Worm (Caenorhabditis elegans) whole organism, L1 larva: ENCODE data around the gene K11D12.13.

Experiments used
- C34B4.2 ChIP-seq: sonication (generic microtip); optimal IDR thresholded peaks from 2 replicates; lab custom pipeline; 2017; ENCODE audit warnings: mild to moderate bottlenecking, missing genetic modification characterization, missing compliant biosample characterization
- F16B12.6 ChIP-seq: fragments of 150-350 bp; optimal IDR thresholded peaks from 2 replicates; lab custom pipeline; 2014; ENCODE audit warnings: missing biosample characterization, missing genetic modification characterization
- aha-1 ChIP-seq: fragments of 150-350 bp; optimal IDR thresholded peaks from 2 replicates; lab custom pipeline; 2014; ENCODE audit warnings: missing biosample characterization, missing genetic modification characterization
- aly-2 ChIP-seq: fragments of 150-350 bp; optimal IDR thresholded peaks from 2 replicates; lab custom pipeline; 2014; ENCODE audit warnings: missing biosample characterization, missing genetic modification characterization
- ama-1 ChIP-seq: fragments of 150-350 bp; optimal IDR thresholded peaks from 2 replicates; lab custom pipeline; 2014
- blmp-1 ChIP-seq: fragments of 150-350 bp; optimal IDR thresholded peaks from 2 replicates; lab custom pipeline; 2014; ENCODE audit warnings: missing biosample characterization, missing genetic modification characterization
- ceh-8 ChIP-seq: fragments of 200-800 bp; sonication (Bioruptor generic); optimal IDR thresholded peaks from 2 replicates; lab custom pipeline; 2018; ENCODE audit warnings: mild to moderate bottlenecking, missing genetic modification characterization, moderate library complexity, missing compliant biosample characterization
- ceh-88 ChIP-seq: fragments of 200-800 bp; sonication (Bioruptor generic); IDR thresholded peaks from 2 replicates; pipeline ENCODE4 v1.3.6; 2022; ENCODE audit warnings: missing genetic modification characterization, missing compliant biosample characterization
- ces-1 ChIP-seq: fragments of 150-350 bp; optimal IDR thresholded peaks from 2 replicates; lab custom pipeline; 2014; ENCODE audit warnings: missing biosample characterization, missing genetic modification reagents, missing genetic modification characterization
- efl-1 ChIP-seq, 4 experiments: fragments of 150-350 bp; optimal IDR thresholded peaks in 3 of 4; peaks in 1 of 4; 1 replicate in 1 of 4; 2 replicates in 3 of 4; lab custom pipeline; 2014; ENCODE audit warnings: missing biosample characterization in 2 of 4, missing genetic modification characterization in 2 of 4, missing genetic modification reagents in 2 of 4
- efl-3 ChIP-seq: fragments of 200-800 bp; sonication (Bioruptor generic); optimal IDR thresholded peaks from 2 replicates; lab custom pipeline; 2018; ENCODE audit warnings: mild to moderate bottlenecking, missing genetic modification characterization, missing compliant biosample characterization
- egl-27 ChIP-seq, 2 experiments: fragments of 150-350 bp in 1 of 2; sonication (generic microtip); optimal IDR thresholded peaks; 3 replicates each; lab custom pipeline; 2017 to 2018; ENCODE audit warnings: missing biosample characterization in 2 of 2, missing genetic modification characterization in 2 of 2, missing genetic modification reagents in 2 of 2
- fkh-10 ChIP-seq: sonication (generic microtip); optimal IDR thresholded peaks from 2 replicates; lab custom pipeline; 2017; ENCODE audit warnings: missing biosample characterization, missing genetic modification reagents, missing genetic modification characterization
- fkh-4 ChIP-seq: sonication (generic microtip); optimal IDR thresholded peaks from 2 replicates; lab custom pipeline; 2016; ENCODE audit warnings: missing compliant biosample characterization, missing genetic modification characterization, borderline replicate concordance
- fkh-8 ChIP-seq: sonication (generic microtip); optimal IDR thresholded peaks from 2 replicates; lab custom pipeline; 2016; ENCODE audit warnings: mild to moderate bottlenecking, missing genetic modification characterization, missing compliant biosample characterization
- fos-1 ChIP-seq: fragments of 150-350 bp; optimal IDR thresholded peaks from 2 replicates; lab custom pipeline; 2014; ENCODE audit warnings: missing biosample characterization, missing genetic modification characterization
- grh-1 ChIP-seq: fragments of 200-800 bp; sonication (Bioruptor generic); IDR thresholded peaks from 2 replicates; pipeline ENCODE4 v1.3.6; 2022; ENCODE audit warnings: missing genetic modification reagents, missing genetic modification characterization, missing compliant biosample characterization
- hlh-17 ChIP-seq: fragments of 200-800 bp; sonication (Bioruptor generic); optimal IDR thresholded peaks from 2 replicates; lab custom pipeline; 2018; ENCODE audit warnings: missing genetic modification characterization, mild to moderate bottlenecking, missing compliant biosample characterization, moderate library complexity, borderline replicate concordance
- hpl-2 ChIP-seq: fragments of 150-350 bp; optimal IDR thresholded peaks from 2 replicates; lab custom pipeline; 2014; ENCODE audit warnings: missing biosample characterization, missing genetic modification reagents, missing genetic modification characterization
- irx-1 ChIP-seq: sonication (generic microtip); optimal IDR thresholded peaks from 2 replicates; lab custom pipeline; 2016; ENCODE audit warnings: missing genetic modification characterization, missing compliant biosample characterization
- jun-1 ChIP-seq: fragments of 150-350 bp; optimal IDR thresholded peaks from 2 replicates; lab custom pipeline; 2014; ENCODE audit warnings: missing biosample characterization, missing genetic modification reagents, missing genetic modification characterization
- lin-13 ChIP-seq: fragments of 150-350 bp; optimal IDR thresholded peaks from 2 replicates; lab custom pipeline; 2014; ENCODE audit warnings: missing biosample characterization, missing genetic modification reagents, missing genetic modification characterization
- lin-14 ChIP-seq: fragments of 200-800 bp; sonication (Bioruptor generic); optimal IDR thresholded peaks from 2 replicates; lab custom pipeline; 2018; ENCODE audit warnings: mild to moderate bottlenecking, missing genetic modification characterization, moderate library complexity, missing compliant biosample characterization
- lin-15B ChIP-seq: fragments of 150-350 bp; sonication (generic microtip); optimal IDR thresholded peaks from 3 replicates; lab custom pipeline; 2014; ENCODE audit warnings: missing biosample characterization, missing genetic modification characterization
- mab-9 ChIP-seq: fragments of 200-800 bp; sonication (Bioruptor generic); IDR thresholded peaks from 2 replicates; pipeline ENCODE4 v1.3.6; 2022; ENCODE audit warnings: missing genetic modification reagents, missing genetic modification characterization, missing compliant biosample characterization
- mef-2 ChIP-seq: fragments of 150-350 bp; optimal IDR thresholded peaks from 2 replicates; lab custom pipeline; 2014; ENCODE audit warnings: missing biosample characterization, missing genetic modification characterization
- mep-1 ChIP-seq: fragments of 150-350 bp; optimal IDR thresholded peaks from 2 replicates; lab custom pipeline; 2014; ENCODE audit warnings: missing biosample characterization, missing genetic modification characterization
- nhr-11 ChIP-seq: fragments of 150-350 bp; optimal IDR thresholded peaks from 2 replicates; lab custom pipeline; 2014; ENCODE audit warnings: missing biosample characterization, missing genetic modification characterization
- nhr-19 ChIP-seq: fragments of 200-800 bp; sonication (Bioruptor generic); conservative IDR thresholded peaks from 2 replicates; pipeline ENCODE4 v1.3.6; 2022; ENCODE audit warnings: missing genetic modification characterization, missing compliant biosample characterization
- nhr-20 ChIP-seq: sonication (generic microtip); optimal IDR thresholded peaks from 2 replicates; lab custom pipeline; 2016; ENCODE audit warnings: mild to moderate bottlenecking, missing genetic modification characterization, missing compliant biosample characterization
- nhr-237 ChIP-seq: fragments of 150-350 bp; optimal IDR thresholded peaks from 2 replicates; lab custom pipeline; 2014; ENCODE audit warnings: missing biosample characterization, missing genetic modification characterization
- nhr-47 ChIP-seq: sonication (generic microtip); optimal IDR thresholded peaks from 2 replicates; lab custom pipeline; 2016; ENCODE audit warnings: mild to moderate bottlenecking, missing genetic modification characterization, moderate library complexity, missing compliant biosample characterization
- nhr-76 ChIP-seq: sonication (generic microtip); optimal IDR thresholded peaks from 2 replicates; lab custom pipeline; 2017; ENCODE audit warnings: missing biosample characterization, missing genetic modification characterization
- nhr-90 ChIP-seq: sonication (generic microtip); optimal IDR thresholded peaks from 2 replicates; lab custom pipeline; 2016; ENCODE audit warnings: mild to moderate bottlenecking, missing genetic modification characterization, missing compliant biosample characterization; ENCODE audit not compliant: poor library complexity
- pag-3 ChIP-seq: sonication (generic microtip); optimal IDR thresholded peaks from 2 replicates; lab custom pipeline; 2017; ENCODE audit warnings: missing genetic modification characterization, mild to moderate bottlenecking, missing compliant biosample characterization, antibody characterized with exemption, borderline replicate concordance; ENCODE audit not compliant: insufficient read depth
- pax-3 ChIP-seq: fragments of 200-800 bp; sonication (Bioruptor generic); optimal IDR thresholded peaks from 2 replicates; lab custom pipeline; 2018; ENCODE audit warnings: mild to moderate bottlenecking, missing genetic modification characterization, moderate library complexity, missing compliant biosample characterization
- pqm-1 ChIP-seq: sonication (generic microtip); optimal IDR thresholded peaks from 3 replicates; lab custom pipeline; 2017; ENCODE audit warnings: missing biosample characterization, missing genetic modification characterization
- rnt-1 ChIP-seq: sonication (generic microtip); optimal IDR thresholded peaks from 2 replicates; lab custom pipeline; 2016; ENCODE audit warnings: mild to moderate bottlenecking, missing genetic modification characterization, moderate library complexity, missing compliant biosample characterization
- skn-1 ChIP-seq: fragments of 150-350 bp; optimal IDR thresholded peaks from 2 replicates; lab custom pipeline; 2014; ENCODE audit warnings: missing biosample characterization, missing genetic modification characterization
- snu-23 ChIP-seq: sonication (generic microtip); optimal IDR thresholded peaks from 2 replicates; lab custom pipeline; 2016; ENCODE audit warnings: missing genetic modification characterization, missing compliant biosample characterization
- sptf-1 ChIP-seq: fragments of 150-350 bp; optimal IDR thresholded peaks from 2 replicates; lab custom pipeline; 2014; ENCODE audit warnings: missing biosample characterization, missing genetic modification characterization
- sup-37 ChIP-seq: fragments of 200-800 bp; sonication (Bioruptor generic); optimal IDR thresholded peaks from 2 replicates; lab custom pipeline; 2018; ENCODE audit warnings: mild to moderate bottlenecking, missing genetic modification characterization, missing compliant biosample characterization
- tbx-2 ChIP-seq: sonication (generic microtip); optimal IDR thresholded peaks from 2 replicates; lab custom pipeline; 2016; ENCODE audit warnings: missing genetic modification characterization, missing compliant biosample characterization
- unc-62 ChIP-seq: fragments of 150-350 bp; optimal IDR thresholded peaks from 2 replicates; lab custom pipeline; 2014; ENCODE audit warnings: missing biosample characterization, missing genetic modification reagents, missing genetic modification characterization
- unc-86 ChIP-seq: sonication (generic microtip); optimal IDR thresholded peaks from 2 replicates; lab custom pipeline; 2016; ENCODE audit warnings: missing genetic modification characterization, missing compliant biosample characterization
- vab-15 ChIP-seq: sonication (generic microtip); optimal IDR thresholded peaks from 2 replicates; lab custom pipeline; 2017; ENCODE audit warnings: missing genotype, mild to moderate bottlenecking, missing genetic modification characterization, missing compliant biosample characterization
- xbp-1 ChIP-seq: sonication (generic microtip); optimal IDR thresholded peaks from 2 replicates; lab custom pipeline; 2016; ENCODE audit warnings: missing genetic modification characterization, missing compliant biosample characterization
- zip-4 ChIP-seq: fragments of 200-800 bp; sonication (Bioruptor generic); optimal IDR thresholded peaks from 2 replicates; lab custom pipeline; 2018; ENCODE audit warnings: mild to moderate bottlenecking, missing genetic modification characterization, moderate library complexity, missing compliant biosample characterization
- ztf-11 ChIP-seq, 2 experiments: sonication (generic microtip); optimal IDR thresholded peaks; 2 replicates each; lab custom pipeline; 2016 to 2017; ENCODE audit warnings: missing genetic modification characterization in 2 of 2, missing biosample characterization in 1 of 2, missing compliant biosample characterization in 1 of 2

Gene K11D12.13

DNA sequence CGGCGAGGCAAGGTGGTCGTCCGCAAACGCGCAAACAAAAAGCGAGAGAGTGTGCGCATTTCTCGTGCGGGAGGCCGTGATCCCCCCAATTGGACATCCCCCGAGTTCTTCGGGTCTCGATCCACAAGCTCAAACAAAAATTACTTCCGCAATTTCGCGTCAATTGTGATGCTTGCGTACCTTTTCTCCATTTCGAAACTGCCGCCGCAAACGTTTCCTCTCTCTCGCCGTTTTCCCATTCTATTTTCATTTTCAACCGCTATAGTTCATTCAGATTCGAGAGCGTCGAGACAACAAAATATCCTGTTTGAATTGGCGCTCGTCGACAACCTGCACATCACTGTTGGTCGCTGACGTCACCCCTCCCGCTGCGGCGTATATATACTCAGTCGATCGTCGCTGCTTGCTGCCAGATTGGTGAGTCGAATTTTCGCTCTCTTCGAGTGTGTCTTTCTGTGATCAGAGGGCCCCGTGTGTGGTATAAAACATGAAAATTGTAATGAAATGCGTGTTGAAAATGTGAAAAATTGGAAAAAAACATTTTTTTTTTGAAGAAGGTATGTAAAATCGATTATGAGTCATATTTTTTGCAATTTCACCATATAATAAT is 16.2 kb downstream of the K11D12.13 start, which contains the start of the genes pqn-51 and K11D12.14 (continued):
- TF ChIP-seq ces-1 (GFP tag; lab: Kevin White, UChicago) (no peak), aly-2 (tag; lab: Kevin White, UChicago) (peak; percentile 74), pqm-1 (tag; lab: Kevin White, UChicago) (no peak), nhr-47 (peak; percentile 98), fos-1 (tag; lab: Kevin White, UChicago) (peak; percentile 90), fkh-10 (GFP tag; lab: Kevin White, UChicago) (peak; percentile 90), pax-3 (tag; lab: Kevin White, UChicago) (peak; percentile 91), nhr-11 (peak; percentile 87), zip-4 (GFP tag; lab: Kevin White, UChicago) (peak; percentile 90), nhr-237 (tag; lab: Kevin White, UChicago) (peak; percentile 75), ceh-8 (GFP tag; lab: Kevin White, UChicago) (peak; percentile 88), nhr-90 (tag; lab: Kevin White, UChicago) (peak; percentile 96), nhr-19 (GFP tag; lab: Robert Waterston, UW) (peak; percentile 98), sptf-1 (no peak), efl-1 (optimal IDR thresholded peaks at IDR 0.05; lab: Kevin White, UChicago) (peak; percentile 82 to 95), efl-1 (GFP tag; optimal IDR thresholded peaks at IDR 0.05 in 1 of 2; lab: Kevin White, UChicago) (peak; percentile 92 to 99), jun-1 (peak; percentile 96), mab-9 (GFP tag; lab: Robert Waterston, UW) (peak; percentile 95), efl-3 (GFP tag; lab: Kevin White, UChicago) (no peak), tbx-2 (tag; lab: Kevin White, UChicago) (peak; percentile 98), nhr-76 (tag; lab: Kevin White, UChicago) (no peak), pag-3 (tag; lab: Kevin White, UChicago) (no peak), unc-86 (peak; percentile 92), F16B12.6 (tag; lab: Kevin White, UChicago) (peak; percentile 94), lin-14 (GFP tag; lab: Kevin White, UChicago) (peak; percentile 98), hlh-17 (GFP tag; lab: Kevin White, UChicago) (no peak), skn-1 (peak; percentile 84), aha-1 (tag; lab: Kevin White, UChicago) (no peak), mep-1 (tag; lab: Kevin White, UChicago) (peak; percentile 96), vab-15 (tag; lab: Kevin White, UChicago) (peak; percentile 73), ceh-88 (peak; percentile 93), hpl-2 (peak; percentile 36), lin-15B (peak; percentile 81), egl-27 (tag; optimal IDR thresholded peaks at IDR 0.05; lab: Kevin White, UChicago) (peak in 1 of 2 experiments; percentile 74), lin-13 (GFP tag; lab: Kevin White, UChicago) (peak; percentile 91), sup-37 (GFP tag; lab: Kevin White, UChicago) (peak; percentile 87), rnt-1 (tag; lab: Kevin White, UChicago) (peak; percentile 66), mef-2 (tag; lab: Kevin White, UChicago) (peak; percentile 68), nhr-20 (tag; lab: Kevin White, UChicago) (peak; percentile 98), C34B4.2 (peak; percentile 51), unc-62 (GFP tag; lab: Kevin White, UChicago) (no peak), ama-1 (peak; percentile 95), fkh-8 (tag; lab: Kevin White, UChicago) (peak; percentile 98), irx-1 (tag; lab: Kevin White, UChicago) (peak; percentile 95), ztf-11 (tag; optimal IDR thresholded peaks at IDR 0.05; lab: Kevin White, UChicago) (peak in 1 of 2 experiments; percentile 60), xbp-1 (peak; percentile 99), blmp-1 (tag; lab: Kevin White, UChicago) (peak; percentile 99), fkh-4 (tag; lab: Kevin White, UChicago) (peak; percentile 60), grh-1 (GFP tag; lab: Robert Waterston, UW) (peak; percentile 97), snu-23 (GFP tag; lab: Kevin White, UChicago) (peak; percentile 97)
